Fruit fly (Drosophila melanogaster): ENCODE data around the gene Nmdar1.
A peak's percentile ranks its signal among the peaks of the same experiment; 100 is the strongest.

- peak; percentile 15 for TF ChIP-seq br (GFP tag; optimal IDR thresholded peaks at IDR 0.05)
- no peak for TF ChIP-seq jim (GFP tag; optimal IDR thresholded peaks at IDR 0.05)
- peak; percentile 49 for TF ChIP-seq Jra (GFP tag; optimal IDR thresholded peaks at IDR 0.05)
- TF ChIP-seq usp (GFP tag; optimal IDR thresholded peaks at IDR 0.05), result no peak
- no peak for TF ChIP-seq dl (GFP tag; optimal IDR thresholded peaks at IDR 0.05; ENCODE audit: insufficient read depth in 1 of 2, partially characterized antibody in 2 of 2)
- no peak for TF ChIP-seq GATAd (GFP tag; optimal IDR thresholded peaks at IDR 0.05)
- no peak for TF ChIP-seq Mio (GFP tag; optimal IDR thresholded peaks at IDR 0.05)
- peak; percentile 12 for TF ChIP-seq psq (GFP tag; optimal IDR thresholded peaks at IDR 0.05)
Measured at dm6 chr3R:5517002-5517875, 5.9 kb downstream of the Nmdar1 start, which contains the start of gene Itpr.
